Worm (Caenorhabditis elegans): ENCODE measurements around the gene C37E2.10.

DNA sequence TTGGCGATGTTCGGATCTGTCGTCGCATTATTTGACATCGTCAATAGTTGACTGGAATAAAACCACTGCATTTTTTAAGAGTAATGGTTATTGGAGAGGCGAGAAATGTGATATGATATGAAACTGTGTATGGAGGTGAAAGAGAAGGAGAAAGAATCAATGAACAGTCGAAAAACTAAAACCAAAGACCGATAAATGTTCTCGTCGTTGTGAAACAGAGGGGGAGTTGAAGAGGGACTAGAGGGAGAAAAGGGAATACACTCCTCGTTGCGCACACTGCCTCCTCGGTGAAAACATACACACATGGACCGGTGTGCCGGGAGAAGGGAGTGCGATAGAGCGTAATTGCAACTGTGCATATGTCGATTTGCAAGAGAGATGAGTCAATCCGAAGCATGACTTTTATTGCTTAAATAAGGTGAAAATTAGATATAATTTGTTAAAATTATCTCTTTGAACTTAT is 9.2 kb upstream of the C37E2.10 start, which contains the start of gene sym-4:
- TF ChIP-seq tab-1 (GFP tag; IDR thresholded peaks at IDR 0.05) = no peak
- no peak for TF ChIP-seq med-1 (GFP tag; optimal IDR thresholded peaks at IDR 0.05; ENCODE audit: insufficient read depth)
- no peak for TF ChIP-seq T22C8.4 (GFP tag; IDR thresholded peaks at IDR 0.05)
- peak; percentile 65 for TF ChIP-seq cog-1 (tag; optimal IDR thresholded peaks at IDR 0.05)
- TF ChIP-seq ztf-23 (GFP tag; IDR thresholded peaks at IDR 0.05) = 0 out of 2 replicates have a peak, but pooled peaks have one; percentile 38
- TF ChIP-seq flt-1 (GFP tag; IDR thresholded peaks at IDR 0.05) = 0 out of 2 replicates have a peak, but pooled peaks have one; percentile 37
- TF ChIP-seq ref-1 (GFP tag; conservative IDR thresholded peaks at IDR 0.05) = no peak
